Fruit fly (Drosophila melanogaster): ENCODE results near the gene ZIPIC.

DNA sequence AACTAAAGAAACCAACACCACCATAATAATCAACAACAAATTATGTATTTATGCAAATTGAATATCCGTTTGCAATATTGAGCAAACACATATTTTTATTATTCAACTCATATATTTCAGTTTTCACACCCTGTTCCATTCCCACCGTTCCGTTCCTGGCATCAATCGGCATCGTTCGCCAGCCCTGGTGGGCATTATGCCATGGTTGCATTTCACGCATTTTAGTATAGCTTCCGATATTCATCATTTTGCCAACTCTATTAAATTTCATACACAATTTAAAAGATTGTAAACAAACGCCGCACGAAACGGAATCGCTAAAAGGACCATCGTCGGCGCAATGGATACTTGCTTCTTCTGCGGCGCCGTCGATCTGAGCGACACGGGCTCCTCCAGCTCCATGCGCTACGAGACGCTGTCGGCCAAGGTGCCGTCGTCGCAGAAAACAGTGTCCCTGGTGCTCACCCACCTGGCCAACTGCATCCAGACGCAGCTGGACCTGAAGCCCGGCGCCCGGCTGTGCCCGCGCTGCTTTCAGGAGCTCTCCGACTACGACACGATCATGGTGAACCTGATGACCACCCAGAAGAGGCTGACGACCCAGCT is 6.6 kb upstream of the ZIPIC start, which contains the start of gene Sry-delta:
- TF ChIP-seq fd59A (GFP tag; optimal IDR thresholded peaks at IDR 0.05) = no peak
- no peak for TF ChIP-seq Sox102F (GFP tag; optimal IDR thresholded peaks at IDR 0.05)
- no peak for TF ChIP-seq CG11902 (GFP tag; optimal IDR thresholded peaks at IDR 0.05)
- TF ChIP-seq Sox14 (GFP tag; optimal IDR thresholded peaks at IDR 0.05) = no peak
- peak; percentile 84 for TF ChIP-seq CG31627 (GFP tag; optimal IDR thresholded peaks at IDR 0.05)
- no peak for TF ChIP-seq CG4318 (GFP tag; optimal IDR thresholded peaks at IDR 0.05)
- TF ChIP-seq Eip75B (GFP tag; optimal IDR thresholded peaks at IDR 0.05) = no peak
- TF ChIP-seq CG8632 (GFP tag; optimal IDR thresholded peaks at IDR 0.05) = no peak
- no peak for TF ChIP-seq OdsH (GFP tag; optimal IDR thresholded peaks at IDR 0.05)
- no peak for TF ChIP-seq CG8319 (GFP tag; optimal IDR thresholded peaks at IDR 0.05)
- peak; percentile 61 for TF ChIP-seq fkh (GFP tag; optimal IDR thresholded peaks at IDR 0.05)
- TF ChIP-seq pdm3 (GFP tag; optimal IDR thresholded peaks at IDR 0.05) = no peak

Data from whole organism, prepupa.